Fruit fly (Drosophila melanogaster): Measurements from ENCODE around the gene Teh4.

The Teh4 gene

dm6 chr3L:4133724-4134678 lies 44.1 kb downstream of the Teh4 start, which contains the start of gene ens (continued):
- TF ChIP-seq Ada2b (GFP tag; IDR thresholded peaks at IDR 0.05) (no peak), Hr39 (optimal IDR thresholded peaks at IDR 0.05) (no peak), trem (tag; optimal IDR thresholded peaks at IDR 0.05) (peak; percentile 33), z (GFP tag; IDR thresholded peaks at IDR 0.05) (no peak), HmgD (GFP tag; optimal IDR thresholded peaks at IDR 0.05) (no peak), bowl (GFP tag; IDR thresholded peaks at IDR 0.05) (no peak), Mes4 (GFP tag; optimal IDR thresholded peaks at IDR 0.05) (no peak), BtbVII (GFP tag; optimal IDR thresholded peaks at IDR 0.05) (peak; percentile 21), CG5180 (GFP tag; optimal IDR thresholded peaks at IDR 0.05) (no peak), CG12659 (GFP tag; optimal IDR thresholded peaks at IDR 0.05) (peak; percentile 56), CG7786 (GFP tag; optimal IDR thresholded peaks at IDR 0.05) (no peak), Max (GFP tag; optimal IDR thresholded peaks at IDR 0.05) (no peak), ara (GFP tag; IDR thresholded peaks at IDR 0.05) (no peak), CG12219 (GFP tag; optimal IDR thresholded peaks at IDR 0.05) (no peak), Nf-YB (GFP tag; optimal IDR thresholded peaks at IDR 0.05) (no peak), bcd (GFP tag; optimal IDR thresholded peaks at IDR 0.05) (no peak), Pdp1 (GFP tag; optimal IDR thresholded peaks at IDR 0.05) (peak in 1 of 2 experiments; percentile 51), br (optimal IDR thresholded peaks at IDR 0.05) (no peak), Lpt (GFP tag; optimal IDR thresholded peaks at IDR 0.05) (no peak), CG4820 (GFP tag; optimal IDR thresholded peaks at IDR 0.05) (no peak), Sry-β (GFP tag; optimal IDR thresholded peaks at IDR 0.05) (no peak), ttk (GFP tag; IDR thresholded peaks at IDR 0.05) (no peak), CG11093 (GFP tag; IDR thresholded peaks at IDR 0.05) (no peak), ftz-f1 (GFP tag; optimal IDR thresholded peaks at IDR 0.05) (no peak), sim (GFP tag; IDR thresholded peaks at IDR 0.05) (no peak), CG10462 (GFP tag; optimal IDR thresholded peaks at IDR 0.05) (no peak), esg (GFP tag; conservative IDR thresholded peaks at IDR 0.05) (no peak), dmrt11E (tag; optimal IDR thresholded peaks at IDR 0.05) (no peak), ems (GFP tag; optimal IDR thresholded peaks at IDR 0.05) (no peak), lbe (GFP tag; optimal IDR thresholded peaks at IDR 0.05) (no peak), CG9609 (GFP tag; optimal IDR thresholded peaks at IDR 0.05) (no peak), Tbp (GFP tag; optimal IDR thresholded peaks at IDR 0.05) (no peak), CG17568 (GFP tag; optimal IDR thresholded peaks at IDR 0.05) (no peak), CG9215 (GFP tag; IDR thresholded peaks at IDR 0.05) (no peak), Neu2 (GFP tag; optimal IDR thresholded peaks at IDR 0.05; ENCODE audit: borderline replicate concordance) (no peak), CG32532 (GFP tag; IDR thresholded peaks at IDR 0.05) (no peak), maf-S (GFP tag; optimal IDR thresholded peaks at IDR 0.05) (no peak), CG18619 (GFP tag; optimal IDR thresholded peaks at IDR 0.05) (no peak), slou (GFP tag; optimal IDR thresholded peaks at IDR 0.05) (no peak), fu2 (GFP tag; optimal IDR thresholded peaks at IDR 0.05) (no peak), schlank (tag; optimal IDR thresholded peaks at IDR 0.05) (no peak), tin (GFP tag; optimal IDR thresholded peaks at IDR 0.05) (no peak), CG12299 (tag; optimal IDR thresholded peaks at IDR 0.05) (peak; percentile 22), CG9876 (GFP tag; optimal IDR thresholded peaks at IDR 0.05) (no peak), HLH3B (GFP tag; IDR thresholded peaks at IDR 0.05) (no peak), CG16815 (GFP tag; optimal IDR thresholded peaks at IDR 0.05) (no peak), Hsf (GFP tag; optimal IDR thresholded peaks at IDR 0.05) (no peak), CG1602 (GFP tag; optimal IDR thresholded peaks at IDR 0.05) (no peak), CG3847 (GFP tag; IDR thresholded peaks at IDR 0.05) (no peak), al (GFP tag; IDR thresholded peaks at IDR 0.05) (no peak), dm (GFP tag; optimal IDR thresholded peaks at IDR 0.05) (peak; percentile 34), danr (GFP tag; IDR thresholded peaks at IDR 0.05) (no peak)

Data from whole organism, embryonic.